Fruit fly (Drosophila melanogaster): ENCODE results near the gene Pdi.

dm6 chr3L:15123736-15124135 lies 18.9 kb downstream of the Pdi start:
- no peak for TF ChIP-seq CG8478 (optimal IDR thresholded peaks at IDR 0.05)
- TF ChIP-seq pan (optimal IDR thresholded peaks at IDR 0.05), result no peak
- TF ChIP-seq Dll (optimal IDR thresholded peaks at IDR 0.05), result no peak
- no peak for TF ChIP-seq psq (optimal IDR thresholded peaks at IDR 0.05)

Data from whole organism.